Fruit fly (Drosophila melanogaster): ENCODE results near the gene CG10300.

DNA sequence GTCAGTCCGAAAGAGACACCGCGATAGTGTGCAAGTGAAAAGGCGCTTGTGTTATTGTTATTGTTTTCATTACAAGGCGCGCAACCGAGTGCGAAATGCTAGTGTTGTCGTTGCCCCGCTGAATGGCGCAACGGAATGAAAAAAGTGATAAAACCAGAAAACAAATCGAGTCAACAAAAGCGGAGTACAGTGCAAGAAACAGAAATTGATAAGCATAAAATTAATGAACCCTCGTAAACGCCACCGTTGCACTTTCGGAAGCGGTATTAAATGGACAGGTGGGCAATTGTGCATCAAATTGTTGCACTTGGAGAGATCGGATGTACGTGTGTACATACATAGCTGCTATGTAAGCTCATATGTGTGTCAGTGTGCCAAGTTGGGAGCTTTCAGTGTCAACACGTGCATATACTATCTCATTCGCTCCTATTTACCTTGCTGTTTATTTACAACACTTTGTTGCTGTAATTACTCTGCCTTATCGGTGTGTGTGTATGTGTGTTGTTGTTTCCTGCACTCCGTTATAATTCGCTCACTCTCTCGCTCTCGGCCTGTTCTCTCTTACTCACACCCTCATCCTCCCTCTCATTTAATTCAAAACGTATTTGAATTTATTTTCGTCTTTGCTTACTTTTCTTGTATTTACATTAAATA lies 12.2 kb downstream of the CG10300 start:
- TF ChIP-seq CG8478 (optimal IDR thresholded peaks at IDR 0.05) (no peak), psq (optimal IDR thresholded peaks at IDR 0.05) (no peak), pan (optimal IDR thresholded peaks at IDR 0.05) (no peak), usp (GFP tag; optimal IDR thresholded peaks at IDR 0.05) (no peak)

Data from whole organism.